Worm (Caenorhabditis elegans): ENCODE data around the gene K09D9.14.

K09D9.14 gene

ce11 chrV:4031319-4031718 is 9.6 kb upstream of the K09D9.14 start, which contains the start of gene cyp-35A4:
cyp-35A4 (plus strand) TSS chrV:4031619.
- no peak for TF ChIP-seq let-607 (tag; optimal IDR thresholded peaks at IDR 0.05)
- no peak for TF ChIP-seq nfya-2 (GFP tag; IDR thresholded peaks at IDR 0.05)
- TF ChIP-seq lin-35 (GFP tag; optimal IDR thresholded peaks at IDR 0.05) = no peak
- TF ChIP-seq hmg-1.2 (GFP tag; IDR thresholded peaks at IDR 0.05) = no peak

DNA sequence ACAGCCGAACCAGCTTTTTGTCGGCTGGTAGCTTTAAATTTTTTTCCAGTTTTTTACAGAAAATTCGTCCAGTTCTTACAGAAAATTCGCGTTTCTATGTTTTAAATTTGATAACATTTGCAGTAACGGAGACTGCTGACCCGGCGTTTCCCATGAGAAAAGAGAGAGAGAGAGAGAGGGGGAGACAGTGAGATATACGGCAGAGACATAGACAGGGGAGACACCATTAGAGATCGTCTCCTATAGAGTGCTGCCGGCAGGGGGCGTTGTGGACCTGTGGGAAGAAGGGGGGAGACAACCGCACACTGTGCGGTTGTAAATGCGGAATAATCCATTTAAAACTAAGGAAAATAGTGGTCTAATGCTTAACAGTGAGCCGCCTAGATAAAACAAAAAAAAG is 8.0 kb upstream of the K09D9.14 start:
- TF ChIP-seq rcor-1 (GFP tag; IDR thresholded peaks at IDR 0.05) (no peak), egrh-3 (GFP tag; IDR thresholded peaks at IDR 0.05) (0 out of 2 replicates have a peak, but pooled peaks have one; percentile 18), hsf-1 (GFP tag; IDR thresholded peaks at IDR 0.05) (no peak), tbp1 (GFP tag; optimal IDR thresholded peaks at IDR 0.05) (no peak), B0336.3 (GFP tag; IDR thresholded peaks at IDR 0.05) (0 out of 2 replicates have a peak, but pooled peaks have one; percentile 16), hlh-26 (GFP tag; conservative IDR thresholded peaks at IDR 0.05) (no peak), zim-3 (tag; optimal IDR thresholded peaks at IDR 0.05) (no peak), Y56A3A.18 (GFP tag; IDR thresholded peaks at IDR 0.05) (0 out of 2 replicates have a peak, but pooled peaks have one; percentile 11), Y53G8AR.9 (GFP tag; conservative IDR thresholded peaks at IDR 0.05) (no peak), hmg-1.2 (GFP tag; IDR thresholded peaks at IDR 0.05) (peak; percentile 74; the same call in 1 of the 2 replicates), aptf-3 (GFP tag; IDR thresholded peaks at IDR 0.05) (peak; percentile 50; the same call in 1 of the 2 replicates), cebp-1 (GFP tag; IDR thresholded peaks at IDR 0.05) (no peak), cebp-1 (tag; optimal IDR thresholded peaks at IDR 0.05) (peak; percentile 16), die-1 (tag; optimal IDR thresholded peaks at IDR 0.05) (no peak), ceh-40 (GFP tag; IDR thresholded peaks at IDR 0.05) (no peak), aptf-2 (GFP tag; conservative IDR thresholded peaks at IDR 0.05) (peak; percentile 95), bed-1 (GFP tag; IDR thresholded peaks at IDR 0.05) (no peak), snpc-1.3 (tag; optimal IDR thresholded peaks at IDR 0.05; ENCODE audit: insufficient read depth) (no peak), nhr-80 (tag; optimal IDR thresholded peaks at IDR 0.05) (peak; percentile 20), madf-6 (GFP tag; IDR thresholded peaks at IDR 0.05) (0 out of 2 replicates have a peak, but pooled peaks have one; percentile 14)

DNA sequence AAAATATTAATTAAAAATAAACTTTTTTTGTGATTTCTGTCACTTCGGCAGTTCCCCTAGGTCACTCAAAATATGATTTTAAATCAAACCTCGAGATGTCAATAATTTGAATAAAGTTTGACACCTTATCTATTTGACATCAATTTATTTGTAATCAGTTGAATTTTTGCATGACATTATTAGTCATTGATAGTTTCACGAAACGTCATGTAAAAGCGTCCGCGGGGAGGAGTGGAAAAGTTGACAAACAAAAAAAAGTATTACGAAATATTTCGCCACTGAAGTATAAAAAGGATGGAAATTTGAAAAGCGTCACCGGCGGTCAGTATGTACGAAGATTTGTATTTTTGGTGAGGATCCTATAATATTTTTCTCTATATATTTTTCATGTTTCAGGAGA is 3.1 kb upstream of the K09D9.14 start, which contains the start of gene K09D9.1:
Gene K09D9.1, plus strand, starts transcription at position 271 of the 400 bp plus-strand sequence.
- TF ChIP-seq madf-3 (GFP tag; IDR thresholded peaks at IDR 0.05) (no peak), tbp1 (GFP tag; optimal IDR thresholded peaks at IDR 0.05) (no peak), snpc-3.4 (tag; optimal IDR thresholded peaks at IDR 0.05) (no peak), lin-26 (GFP tag; IDR thresholded peaks at IDR 0.05) (no peak), pha-4 (tag; optimal IDR thresholded peaks at IDR 0.05) (peak; percentile 63), F22D6.2 (tag; optimal IDR thresholded peaks at IDR 0.05) (no peak), ztf-28 (GFP tag; IDR thresholded peaks at IDR 0.05) (no peak), ztf-6 (GFP tag; IDR thresholded peaks at IDR 0.05) (no peak), lin-35 (GFP tag; optimal IDR thresholded peaks at IDR 0.05) (no peak), egrh-3 (GFP tag; IDR thresholded peaks at IDR 0.05) (no peak), efl-1 (GFP tag; optimal IDR thresholded peaks at IDR 0.05) (no peak), mxl-1 (tag; optimal IDR thresholded peaks at IDR 0.05) (no peak), F57C9.4 (tag; optimal IDR thresholded peaks at IDR 0.05) (no peak), athp-1 (tag; optimal IDR thresholded peaks at IDR 0.05) (no peak), Y53F4B.3 (GFP tag; IDR thresholded peaks at IDR 0.05) (no peak), T26A5.8 (tag; optimal IDR thresholded peaks at IDR 0.05) (no peak), let-607 (tag; optimal IDR thresholded peaks at IDR 0.05) (peak in 1 of 2 experiments; percentile 29), snpc-1.1 (tag; optimal IDR thresholded peaks at IDR 0.05; ENCODE audit: insufficient read depth) (no peak), zfh-2 (GFP tag; conservative IDR thresholded peaks at IDR 0.05) (no peak), atf-7 (tag; optimal IDR thresholded peaks at IDR 0.05) (peak; percentile 79), madf-6 (GFP tag; IDR thresholded peaks at IDR 0.05) (no peak), snpc-4 (GFP tag; optimal IDR thresholded peaks at IDR 0.05) (no peak), snpc-4 (tag; optimal IDR thresholded peaks at IDR 0.05) (no peak), xnd-1 (tag; optimal IDR thresholded peaks at IDR 0.05) (no peak), F33H1.4 (GFP tag; IDR thresholded peaks at IDR 0.05) (no peak), sea-2 (GFP tag; IDR thresholded peaks at IDR 0.05) (no peak), rcor-1 (GFP tag; IDR thresholded peaks at IDR 0.05) (no peak), egl-44 (GFP tag; IDR thresholded peaks at IDR 0.05) (no peak), hsf-1 (GFP tag; IDR thresholded peaks at IDR 0.05) (no peak)

Data from whole organism, young adult.